Worm (Caenorhabditis elegans) whole organism, dauer: ENCODE measurements around the gene flp-34.

Source experiments
- unc-62 ChIP-seq: sonication (generic microtip); optimal IDR thresholded peaks from 2 replicates; lab custom pipeline; 2017; ENCODE audit warnings: missing biosample characterization, missing genetic modification reagents, missing genetic modification characterization

Gene flp-34

ce11 chrV:1015194-1015593, 18.0 kb downstream of the flp-34 start:
- TF ChIP-seq unc-62 (GFP tag; lab: Kevin White, UChicago), result no peak

ce11 chrV:1013637-1014036, 19.6 kb downstream of the flp-34 start:
- TF ChIP-seq unc-62 (GFP tag; lab: Kevin White, UChicago), result no peak

ce11 chrV:1009037-1009436, 24.2 kb downstream of the flp-34 start:
- TF ChIP-seq unc-62 (GFP tag; lab: Kevin White, UChicago), result no peak

- TF ChIP-seq unc-62 (GFP tag; lab: Kevin White, UChicago), result no peak
Observed at ce11 chrV:1008503-1008902, 24.7 kb downstream of the flp-34 start, which contains the start of gene ergo-1. TSS of gene ergo-1 (plus strand) at chrV:1008803.

ce11 chrV:1005877-1006276, 27.3 kb downstream of the flp-34 start:
- no peak for TF ChIP-seq unc-62 (GFP tag; lab: Kevin White, UChicago)

- TF ChIP-seq unc-62 (GFP tag; lab: Kevin White, UChicago), result no peak
Observed at ce11 chrV:1003826-1004225, 29.4 kb downstream of the flp-34 start.

ce11 chrV:1003400-1003799, 29.8 kb downstream of the flp-34 start, which contains the start of gene Y50D4C.5:
TSS of gene Y50D4C.5 (minus strand) at chrV:1003744.
- TF ChIP-seq unc-62 (GFP tag; lab: Kevin White, UChicago), result no peak

ce11 chrV:1001163-1001562, 32.0 kb downstream of the flp-34 start:
- no peak for TF ChIP-seq unc-62 (GFP tag; lab: Kevin White, UChicago)

- no peak for TF ChIP-seq unc-62 (GFP tag; lab: Kevin White, UChicago)
Observed at ce11 chrV:995635-996034, 37.6 kb downstream of the flp-34 start.

ce11 chrV:990300-990699, 42.9 kb downstream of the flp-34 start:
- no peak for TF ChIP-seq unc-62 (GFP tag; lab: Kevin White, UChicago)

- no peak for TF ChIP-seq unc-62 (GFP tag; lab: Kevin White, UChicago)
Observed at ce11 chrV:983120-983519, 50.1 kb downstream of the flp-34 start.

ce11 chrV:982281-982756, 50.9 kb downstream of the flp-34 start, which contains the start of the genes Y50D4C.12 and unc-34:
TSS of gene Y50D4C.12 (plus strand) at chrV:982581.
TSS of gene unc-34 (plus strand) at chrV:982706.
- TF ChIP-seq unc-62 (GFP tag; lab: Kevin White, UChicago), result no peak

ce11 chrV:979698-980097, 53.5 kb downstream of the flp-34 start:
- TF ChIP-seq unc-62 (GFP tag; lab: Kevin White, UChicago), result no peak

ce11 chrV:978617-979016, 54.6 kb downstream of the flp-34 start:
- TF ChIP-seq unc-62 (GFP tag; lab: Kevin White, UChicago), result no peak
